Worm (Caenorhabditis elegans): ENCODE data around the gene elt-1.

DNA sequence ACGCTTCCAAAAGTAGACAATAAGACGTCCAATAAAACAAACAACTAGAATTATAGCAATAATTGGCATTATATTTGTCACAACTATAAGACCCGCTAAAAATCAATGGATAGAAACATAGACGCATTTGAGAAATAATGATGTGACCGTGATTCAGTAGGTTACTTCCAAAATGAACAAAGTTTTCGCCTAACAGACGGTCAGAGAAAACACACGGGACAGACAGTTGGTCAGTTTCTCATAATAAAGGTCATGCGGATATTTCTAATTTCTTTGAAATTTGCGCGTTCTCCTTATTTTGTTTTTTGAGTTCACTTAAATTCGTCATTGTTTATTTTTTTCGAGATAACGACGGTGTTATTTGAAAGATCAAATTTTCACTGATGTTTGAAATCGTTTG is 16.8 kb downstream of the elt-1 start:
- TF ChIP-seq snpc-1.3 (tag; optimal IDR thresholded peaks at IDR 0.05; ENCODE audit: insufficient read depth) (no peak), mes-4 (tag; optimal IDR thresholded peaks at IDR 0.05) (no peak), gei-17 (GFP tag; optimal IDR thresholded peaks at IDR 0.05) (no peak), attf-6 (GFP tag; IDR thresholded peaks at IDR 0.05) (no peak), nfya-2 (GFP tag; IDR thresholded peaks at IDR 0.05) (no peak), F52B5.7 (tag; optimal IDR thresholded peaks at IDR 0.05) (no peak), unc-62 (GFP tag; optimal IDR thresholded peaks at IDR 0.05) (no peak)
